Fruit fly (Drosophila melanogaster) whole organism, adult: ENCODE data around the gene CG13794.

Source experiments
- CG14711 ChIP-seq: fragments of 200-800 bp; sonication (Bioruptor generic); optimal IDR thresholded peaks from 2 replicates; lab custom pipeline; 2018; ENCODE audit warnings: missing biosample characterization, mild to moderate bottlenecking, missing genetic modification characterization, moderate library complexity
- CG33017 ChIP-seq: fragments of 200-800 bp; sonication (Bioruptor generic); optimal IDR thresholded peaks from 2 replicates; lab custom pipeline; 2018; ENCODE audit warnings: missing biosample characterization, mild to moderate bottlenecking, missing genetic modification characterization, moderate library complexity
- CG5204 ChIP-seq: fragments of 200-800 bp; sonication (Bioruptor generic); optimal IDR thresholded peaks from 2 replicates; lab custom pipeline; 2016; ENCODE audit warnings: missing biosample characterization, missing genetic modification characterization
- bab1 ChIP-seq: fragments of 200-800 bp; sonication (Bioruptor generic); optimal IDR thresholded peaks from 3 replicates; lab custom pipeline; 2019; ENCODE audit warnings: missing biosample characterization, mild to moderate bottlenecking, missing genetic modification characterization, moderate library complexity
- cnc ChIP-seq, 2 experiments: fragments of >200 bp; optimal IDR thresholded peaks; 2 replicates each; lab custom pipeline; 2017
- kay ChIP-seq: fragments of 200-800 bp; sonication (Bioruptor generic); peaks from one replicate; lab custom pipeline; 2016; ENCODE audit warnings: missing biosample characterization, missing genetic modification characterization, borderline replicate concordance
- ovo ChIP-seq: fragments of 200-800 bp; sonication (Bioruptor generic); optimal IDR thresholded peaks from 2 replicates; lab custom pipeline; 2016; ENCODE audit warnings: missing biosample characterization, missing genetic modification characterization
- tj ChIP-seq: fragments of 200-800 bp; sonication (Bioruptor generic); optimal IDR thresholded peaks from 3 replicates; lab custom pipeline; 2017; ENCODE audit warnings: missing biosample characterization, mild to moderate bottlenecking, missing genetic modification characterization, moderate library complexity

- no peak for TF ChIP-seq cnc (optimal IDR thresholded peaks at IDR 0.05; lab: Kevin White, UChicago)
- TF ChIP-seq kay, result peak; percentile 35
- no peak for TF ChIP-seq CG5204 (GFP tag; lab: Kevin White, UChicago)
- TF ChIP-seq CG14711 (tag; lab: Kevin White, UChicago), result no peak
- no peak for TF ChIP-seq tj (GFP tag; lab: Kevin White, UChicago)
- no peak for TF ChIP-seq bab1 (GFP tag; lab: Kevin White, UChicago)
- TF ChIP-seq CG33017, result no peak
- no peak for TF ChIP-seq ovo (GFP tag; lab: Kevin White, UChicago)
Measured at dm6 chr2L:7719387-7719786, 3.2 kb downstream of the CG13794 start, which contains the start of gene CG13793.
